Fruit fly (Drosophila melanogaster): ENCODE measurements around the gene okr.

dm6 chr2L:3018212-3018611, 25.7 kb upstream of the okr start, which contains the start of the genes CG17224 and CG17264:
- TF ChIP-seq CG16779 (tag; optimal IDR thresholded peaks at IDR 0.05) (no peak), CG8632 (GFP tag; optimal IDR thresholded peaks at IDR 0.05) (no peak), CG10631 (GFP tag; optimal IDR thresholded peaks at IDR 0.05) (no peak)
